Fruit fly (Drosophila melanogaster) whole organism, embryonic: ENCODE results near the gene mrva.

Source experiments
- B-H2 ChIP-seq: fragments of 200-800 bp; sonication (Bioruptor generic); optimal IDR thresholded peaks from 2 replicates; lab custom pipeline; 2018; ENCODE audit warnings: missing biosample characterization, mild to moderate bottlenecking, missing genetic modification characterization
- CG10267 ChIP-seq: fragments of 200-800 bp; sonication (Bioruptor generic); optimal IDR thresholded peaks from 2 replicates; lab custom pipeline; 2018; ENCODE audit warnings: missing biosample characterization, mild to moderate bottlenecking, missing genetic modification characterization, moderate library complexity
- CG11247 ChIP-seq: fragments of 200-800 bp; sonication (Bioruptor generic); IDR thresholded peaks from 2 replicates; pipeline ENCODE4 v1.3.6; 2022; ENCODE audit warnings: missing biosample characterization, missing genetic modification characterization
- CG12659 ChIP-seq: fragments of 200-800 bp; sonication (Bioruptor generic); optimal IDR thresholded peaks from 3 replicates; lab custom pipeline; 2017; ENCODE audit warnings: mild to moderate bottlenecking, missing biosample characterization, missing genetic modification reagents, missing genetic modification characterization
- CG13775 ChIP-seq: fragments of 200-800 bp; sonication (Bioruptor generic); optimal IDR thresholded peaks from 3 replicates; lab custom pipeline; 2017; ENCODE audit warnings: missing biosample characterization, mild to moderate bottlenecking, missing genetic modification characterization
- CG14050 ChIP-seq: fragments of 200-800 bp; sonication (Bioruptor generic); IDR thresholded peaks from 3 replicates; pipeline ENCODE4 v1.3.6; 2022; ENCODE audit warnings: missing biosample characterization, missing genetic modification characterization
- CG14441 ChIP-seq: fragments of 200-800 bp; sonication (Bioruptor generic); IDR thresholded peaks from 2 replicates; pipeline ENCODE4 v1.3.6; 2022; ENCODE audit warnings: missing biosample characterization, missing genetic modification characterization
- CG14710 ChIP-seq: fragments of 200-800 bp; sonication (Bioruptor generic); optimal IDR thresholded peaks from 3 replicates; lab custom pipeline; 2019; ENCODE audit warnings: missing biosample characterization, mild to moderate bottlenecking, missing genetic modification characterization, moderate library complexity
- CG15479 ChIP-seq: fragments of 200-800 bp; sonication (Bioruptor generic); optimal IDR thresholded peaks from 3 replicates; lab custom pipeline; 2019; ENCODE audit warnings: missing biosample characterization, mild to moderate bottlenecking, missing genetic modification characterization, moderate library complexity
- CG17829 ChIP-seq: fragments of 200-800 bp; optimal IDR thresholded peaks from 2 replicates; lab custom pipeline; 2019; ENCODE audit warnings: missing biosample characterization, mild to moderate bottlenecking, missing genetic modification characterization, moderate library complexity
- CG2712 ChIP-seq: fragments of 200-800 bp; optimal IDR thresholded peaks from 3 replicates; lab custom pipeline; 2019; ENCODE audit warnings: missing biosample characterization, mild to moderate bottlenecking, missing genetic modification characterization, moderate library complexity
- CG2889 ChIP-seq: fragments of 200-800 bp; sonication (Bioruptor generic); IDR thresholded peaks from 3 replicates; pipeline ENCODE4 v1.3.6; 2022; ENCODE audit warnings: missing biosample characterization, missing genetic modification characterization
- CG32532 ChIP-seq: fragments of 200-800 bp; sonication (Bioruptor generic); IDR thresholded peaks from 2 replicates; pipeline ENCODE4 v1.3.6; 2022; ENCODE audit warnings: missing biosample characterization, missing genetic modification characterization
- CG34224 ChIP-seq: fragments of 200-800 bp; sonication (Bioruptor generic); IDR thresholded peaks from 3 replicates; pipeline ENCODE4 v1.3.6; 2022; ENCODE audit warnings: missing biosample characterization, missing genetic modification characterization; ENCODE audit not compliant: partially characterized antibody
- CG34376 ChIP-seq: fragments of 200-800 bp; sonication (Bioruptor generic); optimal IDR thresholded peaks from 2 replicates; lab custom pipeline; 2018; ENCODE audit warnings: missing biosample characterization, mild to moderate bottlenecking, missing genetic modification characterization
- CG3838 ChIP-seq: fragments of 200-800 bp; sonication (Bioruptor generic); optimal IDR thresholded peaks from 3 replicates; lab custom pipeline; 2016; ENCODE audit warnings: missing biosample characterization, missing genetic modification characterization
- CG3847 ChIP-seq: fragments of 200-800 bp; sonication (Bioruptor generic); IDR thresholded peaks from 2 replicates; pipeline ENCODE4 v1.3.6; 2022; ENCODE audit warnings: missing biosample characterization, missing genetic modification characterization
- CG4730 ChIP-seq: fragments of 200-800 bp; sonication (Bioruptor generic); IDR thresholded peaks from 2 replicates; pipeline ENCODE4 v1.3.6; 2022; ENCODE audit warnings: missing biosample characterization, missing genetic modification characterization
- CG4820 ChIP-seq: fragments of 200-800 bp; sonication (Bioruptor generic); optimal IDR thresholded peaks from 3 replicates; lab custom pipeline; 2016; ENCODE audit warnings: missing biosample characterization, missing genetic modification characterization
- CG8765 ChIP-seq: fragments of 200-800 bp; sonication (Bioruptor generic); IDR thresholded peaks from 2 replicates; pipeline ENCODE4 v1.3.6; 2022; ENCODE audit warnings: missing biosample characterization, missing genetic modification characterization
- CHES-1-like ChIP-seq: fragments of 200-800 bp; sonication (Bioruptor generic); optimal IDR thresholded peaks from 2 replicates; lab custom pipeline; 2016; ENCODE audit warnings: missing biosample characterization, missing genetic modification characterization
- Camta ChIP-seq: fragments of 200-800 bp; sonication (Bioruptor generic); optimal IDR thresholded peaks from 2 replicates; lab custom pipeline; 2016; ENCODE audit warnings: missing biosample characterization, missing genetic modification characterization
- Dbx ChIP-seq: fragments of 200-800 bp; sonication (Bioruptor generic); IDR thresholded peaks from 3 replicates; pipeline ENCODE4 v1.3.6; 2022; ENCODE audit warnings: missing biosample characterization, missing genetic modification characterization
- E2f1 ChIP-seq: fragments of 200-800 bp; sonication (Bioruptor generic); IDR thresholded peaks from 2 replicates; pipeline ENCODE4 v1.3.6; 2022; ENCODE audit warnings: missing biosample characterization, missing genetic modification characterization
- H15 ChIP-seq: fragments of 200-800 bp; sonication (Bioruptor generic); IDR thresholded peaks from 3 replicates; pipeline ENCODE4 v1.3.6; 2022; ENCODE audit warnings: missing biosample characterization, missing genetic modification characterization
- Hsf ChIP-seq: fragments of 200-800 bp; sonication (Bioruptor generic); optimal IDR thresholded peaks from 3 replicates; lab custom pipeline; 2016; ENCODE audit warnings: missing biosample characterization, missing genetic modification characterization
- MTF-1 ChIP-seq: fragments of 200-800 bp; sonication (Bioruptor generic); optimal IDR thresholded peaks from 2 replicates; lab custom pipeline; 2018; ENCODE audit warnings: missing biosample characterization, mild to moderate bottlenecking, missing genetic modification characterization, borderline replicate concordance
- Neu2 ChIP-seq: fragments of 200-800 bp; sonication (Bioruptor generic); optimal IDR thresholded peaks from 3 replicates; lab custom pipeline; 2016; ENCODE audit warnings: missing biosample characterization, missing genetic modification characterization, borderline replicate concordance
- Nf-YB ChIP-seq: fragments of 200-800 bp; sonication (Bioruptor generic); optimal IDR thresholded peaks from 3 replicates; lab custom pipeline; 2019; ENCODE audit warnings: missing biosample characterization, mild to moderate bottlenecking, missing genetic modification characterization, moderate library complexity
- Ravus ChIP-seq: fragments of 200-800 bp; sonication (Bioruptor generic); IDR thresholded peaks from 2 replicates; pipeline ENCODE4 v1.3.6; 2022; ENCODE audit warnings: missing biosample characterization, missing genetic modification characterization
- Xbp1 ChIP-seq: fragments of 200-800 bp; sonication (Bioruptor generic); optimal IDR thresholded peaks from 3 replicates; lab custom pipeline; 2016; ENCODE audit warnings: missing biosample characterization, mild to moderate bottlenecking, missing genetic modification characterization
- ap ChIP-seq: fragments of 200-800 bp; sonication (Bioruptor generic); IDR thresholded peaks from 2 replicates; pipeline ENCODE4 v1.3.6; 2022; ENCODE audit warnings: missing biosample characterization, missing genetic modification characterization
- dimm ChIP-seq: fragments of 200-800 bp; sonication (Bioruptor generic); IDR thresholded peaks from 2 replicates; pipeline ENCODE4 v1.3.6; 2022; ENCODE audit warnings: missing biosample characterization, missing genetic modification characterization
- eve ChIP-seq, 2 experiments: fragments of >200 bp; optimal IDR thresholded peaks; 2 replicates each; lab custom pipeline; 2017; ENCODE audit warnings: missing biosample characterization in 2 of 2, missing genetic modification characterization in 2 of 2
- fd3F ChIP-seq: fragments of 200-800 bp; sonication (Bioruptor generic); optimal IDR thresholded peaks from 2 replicates; lab custom pipeline; 2018; ENCODE audit warnings: missing biosample characterization, mild to moderate bottlenecking, missing genetic modification characterization, moderate library complexity
- fd96Cb ChIP-seq: fragments of 200-800 bp; sonication (Bioruptor generic); optimal IDR thresholded peaks from 2 replicates; lab custom pipeline; 2018; ENCODE audit warnings: missing biosample characterization, mild to moderate bottlenecking, missing genetic modification characterization, moderate library complexity
- gcm ChIP-seq: fragments of 200-800 bp; sonication (Bioruptor generic); optimal IDR thresholded peaks from 2 replicates; lab custom pipeline; 2019; ENCODE audit warnings: missing biosample characterization, mild to moderate bottlenecking, missing genetic modification characterization, moderate library complexity
- gro ChIP-seq: fragments of 200-800 bp; sonication (Bioruptor generic); optimal IDR thresholded peaks from 2 replicates; lab custom pipeline; 2016; ENCODE audit warnings: missing biosample characterization, missing genetic modification characterization
- hth ChIP-seq: fragments of >200 bp; optimal IDR thresholded peaks from 2 replicates; lab custom pipeline; 2017; ENCODE audit warnings: inconsistent platforms
- ind ChIP-seq: fragments of 200-800 bp; sonication (Bioruptor generic); optimal IDR thresholded peaks from 3 replicates; lab custom pipeline; 2016; ENCODE audit warnings: missing biosample characterization, missing genetic modification characterization
- mam ChIP-seq: fragments of 200-800 bp; sonication (Bioruptor generic); optimal IDR thresholded peaks from 3 replicates; lab custom pipeline; 2016; ENCODE audit warnings: missing biosample characterization, missing genetic modification characterization
- oc ChIP-seq: fragments of 200-800 bp; sonication (Bioruptor generic); optimal IDR thresholded peaks from 2 replicates; lab custom pipeline; 2018; ENCODE audit warnings: missing biosample characterization, mild to moderate bottlenecking, missing genetic modification characterization, moderate library complexity
- prd ChIP-seq, 3 experiments: fragments of >200 bp in 2 of 3; fragments of 200-800 bp in 1 of 3; sonication (Bioruptor generic) in 1 of 3; optimal IDR thresholded peaks in 2 of 3; IDR thresholded peaks in 1 of 3; 2 replicates in 2 of 3; 3 replicates in 1 of 3; pipeline versions ENCODE4 v1.3.6 to Lab custom; 2017 to 2022; ENCODE audit warnings: missing biosample characterization in 1 of 3, missing genetic modification characterization in 1 of 3
- scrt ChIP-seq: fragments of 200-800 bp; sonication (Bioruptor generic); optimal IDR thresholded peaks from 2 replicates; lab custom pipeline; 2018; ENCODE audit warnings: missing biosample characterization, mild to moderate bottlenecking, missing genetic modification characterization, moderate library complexity
- seq ChIP-seq: fragments of 200-800 bp; sonication (Bioruptor generic); IDR thresholded peaks from 2 replicates; pipeline ENCODE4 v1.3.6; 2022; ENCODE audit warnings: missing biosample characterization, missing genetic modification characterization
- shn ChIP-seq: fragments of 200-800 bp; sonication (Bioruptor generic); optimal IDR thresholded peaks from 3 replicates; lab custom pipeline; 2016; ENCODE audit warnings: missing biosample characterization, missing genetic modification characterization
- slbo ChIP-seq: fragments of 200-800 bp; sonication (Bioruptor generic); IDR thresholded peaks from 2 replicates; pipeline ENCODE4 v1.3.6; 2022; ENCODE audit warnings: missing biosample characterization, missing genetic modification characterization
- slp2 ChIP-seq: fragments of 200-800 bp; sonication (Bioruptor generic); optimal IDR thresholded peaks from 2 replicates; lab custom pipeline; 2016; ENCODE audit warnings: missing biosample characterization, missing genetic modification characterization
- unc-4 ChIP-seq: fragments of 200-800 bp; sonication (Bioruptor generic); IDR thresholded peaks from 2 replicates; pipeline ENCODE4 v1.3.6; 2022; ENCODE audit warnings: missing biosample characterization, missing genetic modification characterization; ENCODE audit not compliant: partially characterized antibody
- zfh2 ChIP-seq: fragments of 200-800 bp; sonication (Bioruptor generic); optimal IDR thresholded peaks from 2 replicates; lab custom pipeline; 2016; ENCODE audit warnings: missing biosample characterization, missing genetic modification characterization

Gene mrva

DNA sequence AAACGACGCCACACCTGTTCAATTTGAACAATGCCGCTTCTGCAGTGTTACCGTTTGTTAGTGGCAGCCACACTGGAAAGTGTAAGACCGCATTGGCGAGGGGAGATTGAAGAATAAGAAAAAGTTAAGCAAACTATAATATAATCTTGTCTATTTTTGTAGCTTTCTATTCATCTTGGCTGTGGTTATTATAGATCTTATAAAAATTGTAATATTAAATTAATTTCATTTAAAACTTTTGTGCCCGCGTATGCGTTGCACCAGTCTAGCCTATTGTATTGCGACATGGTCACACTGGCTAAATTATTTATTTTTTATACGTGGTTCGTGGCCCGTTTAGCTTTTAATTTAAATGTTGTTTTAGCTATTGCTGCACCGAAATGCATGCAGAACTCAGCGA, 5.3 kb downstream of the mrva start, which contains the start of the genes RhoGEF4 and Rint1 (continued):
- peak; percentile 34; the same call in 1 of the 2 replicates for TF ChIP-seq ap (GFP tag; lab: Robert Waterston, UW)
- TF ChIP-seq eve (GFP tag; optimal IDR thresholded peaks at IDR 0.05; lab: Kevin White, UChicago), result no peak
- TF ChIP-seq CG11247 (GFP tag; lab: Robert Waterston, UW), result peak; percentile 75
- TF ChIP-seq CG14710 (tag; lab: Kevin White, UChicago), result peak; percentile 88
- no peak for TF ChIP-seq Neu2
- peak; percentile 79 for TF ChIP-seq CG13775 (GFP tag; lab: Kevin White, UChicago)
- TF ChIP-seq CG10267 (tag; lab: Kevin White, UChicago), result peak; percentile 73
- peak; percentile 65; the same call in 1 of the 2 replicates for TF ChIP-seq CG4730 (GFP tag; lab: Robert Waterston, UW)
- no peak for TF ChIP-seq oc (tag; lab: Kevin White, UChicago)
- TF ChIP-seq hth (lab: Kevin White, UChicago), result no peak
- peak; percentile 49; the same call in 1 of the 3 replicates for TF ChIP-seq H15
- TF ChIP-seq Xbp1 (GFP tag; lab: Kevin White, UChicago), result peak; percentile 91
- TF ChIP-seq gro (GFP tag; lab: Kevin White, UChicago), result no peak
- TF ChIP-seq mam (GFP tag; lab: Kevin White, UChicago), result peak; percentile 55
- TF ChIP-seq scrt (GFP tag; lab: Kevin White, UChicago), result peak; percentile 61
- TF ChIP-seq CG15479 (GFP tag; lab: Kevin White, UChicago), result no peak
- no peak for TF ChIP-seq slp2
- peak; percentile 63 for TF ChIP-seq Hsf (GFP tag; lab: Kevin White, UChicago)
- TF ChIP-seq B-H2 (GFP tag; lab: Kevin White, UChicago), result peak; percentile 10
- TF ChIP-seq seq, result 0 out of 2 replicates have a peak, but pooled peaks have one; percentile 31
- TF ChIP-seq CG14441 (GFP tag; lab: Robert Waterston, UW), result peak; percentile 79
- peak; percentile 16 for TF ChIP-seq CG3838 (GFP tag; lab: Kevin White, UChicago)
- no peak for TF ChIP-seq prd (optimal IDR thresholded peaks at IDR 0.05; lab: Kevin White, UChicago)
- TF ChIP-seq prd (GFP tag; IDR thresholded peaks at IDR 0.05; lab: Robert Waterston, UW), result peak; percentile 89
- no peak for TF ChIP-seq Ravus (GFP tag; lab: Robert Waterston, UW)
- TF ChIP-seq shn (GFP tag; lab: Kevin White, UChicago), result peak; percentile 22
- peak; percentile 61 for TF ChIP-seq CHES-1-like (GFP tag; lab: Kevin White, UChicago)
- TF ChIP-seq CG34376, result no peak
- TF ChIP-seq CG14050 (GFP tag; lab: Robert Waterston, UW), result peak; percentile 39; the same call in 2 of the 3 replicates
- TF ChIP-seq fd3F, result peak; percentile 43
- peak; percentile 83 for TF ChIP-seq CG32532 (GFP tag; lab: Robert Waterston, UW)
- TF ChIP-seq slbo (GFP tag; lab: Robert Waterston, UW), result peak; percentile 92
- peak; percentile 76 for TF ChIP-seq CG12659 (GFP tag; lab: Kevin White, UChicago)
- TF ChIP-seq Nf-YB (GFP tag; lab: Kevin White, UChicago), result peak; percentile 31
- peak; percentile 41; the same call in 1 of the 2 replicates for TF ChIP-seq dimm
- peak; percentile 37; the same call in 1 of the 2 replicates for TF ChIP-seq unc-4 (GFP tag; lab: Robert Waterston, UW)
- TF ChIP-seq MTF-1 (GFP tag; lab: Kevin White, UChicago), result no peak
- TF ChIP-seq CG34224 (GFP tag; lab: Robert Waterston, UW), result no peak
- TF ChIP-seq gcm (GFP tag; lab: Kevin White, UChicago), result peak; percentile 58
- TF ChIP-seq E2f1 (GFP tag; lab: Robert Waterston, UW), result peak; percentile 80
- 0 out of 3 replicates have a peak, but pooled peaks have one; percentile 12 for TF ChIP-seq CG2889 (GFP tag; lab: Robert Waterston, UW)
- TF ChIP-seq ind, result peak; percentile 68
- peak; percentile 82 for TF ChIP-seq CG17829
- peak; percentile 81; the same call in 2 of the 3 replicates for TF ChIP-seq Dbx (GFP tag; lab: Robert Waterston, UW)
- TF ChIP-seq CG3847, result peak; percentile 90
- peak; percentile 53 for TF ChIP-seq zfh2 (GFP tag; lab: Kevin White, UChicago)
- peak; percentile 43 for TF ChIP-seq fd96Cb (tag; lab: Kevin White, UChicago)
- peak; percentile 54 for TF ChIP-seq CG4820 (GFP tag; lab: Kevin White, UChicago)
- TF ChIP-seq CG2712 (tag; lab: Kevin White, UChicago), result peak; percentile 81
- no peak for TF ChIP-seq CG8765 (GFP tag; lab: Robert Waterston, UW)
- TF ChIP-seq Camta (GFP tag; lab: Kevin White, UChicago), result peak; percentile 19
